Fruit fly (Drosophila melanogaster) whole organism, embryonic: ENCODE results near the gene CG5969.

Source experiments
- ATbp ChIP-seq: fragments of 200-800 bp; sonication (Bioruptor generic); optimal IDR thresholded peaks from 2 replicates; lab custom pipeline; 2017; ENCODE audit warnings: missing biosample characterization, mild to moderate bottlenecking, missing genetic modification characterization, missing genetic modification reagents
- Abd-B ChIP-seq: fragments of 200-800 bp; sonication (Bioruptor generic); optimal IDR thresholded peaks from 2 replicates; lab custom pipeline; 2018; ENCODE audit warnings: missing biosample characterization, mild to moderate bottlenecking, missing genetic modification characterization, moderate library complexity
- B-H2 ChIP-seq: fragments of 200-800 bp; sonication (Bioruptor generic); optimal IDR thresholded peaks from 2 replicates; lab custom pipeline; 2018; ENCODE audit warnings: missing biosample characterization, mild to moderate bottlenecking, missing genetic modification characterization
- BtbVII ChIP-seq: fragments of 200-800 bp; sonication (Bioruptor generic); optimal IDR thresholded peaks from 3 replicates; lab custom pipeline; 2017; ENCODE audit warnings: missing biosample characterization, mild to moderate bottlenecking, missing genetic modification characterization
- CG10267 ChIP-seq: fragments of 200-800 bp; sonication (Bioruptor generic); optimal IDR thresholded peaks from 2 replicates; lab custom pipeline; 2018; ENCODE audit warnings: missing biosample characterization, mild to moderate bottlenecking, missing genetic modification characterization, moderate library complexity
- CG12659 ChIP-seq: fragments of 200-800 bp; sonication (Bioruptor generic); optimal IDR thresholded peaks from 3 replicates; lab custom pipeline; 2017; ENCODE audit warnings: mild to moderate bottlenecking, missing biosample characterization, missing genetic modification reagents, missing genetic modification characterization
- CG13296 ChIP-seq: fragments of 200-800 bp; sonication (Bioruptor generic); optimal IDR thresholded peaks from 3 replicates; lab custom pipeline; 2018; ENCODE audit warnings: missing biosample characterization, mild to moderate bottlenecking, missing genetic modification characterization
- CG14710 ChIP-seq: fragments of 200-800 bp; sonication (Bioruptor generic); optimal IDR thresholded peaks from 3 replicates; lab custom pipeline; 2019; ENCODE audit warnings: missing biosample characterization, mild to moderate bottlenecking, missing genetic modification characterization, moderate library complexity
- CG15514 ChIP-seq: fragments of 200-800 bp; sonication (Bioruptor generic); optimal IDR thresholded peaks from 3 replicates; lab custom pipeline; 2017; ENCODE audit warnings: missing biosample characterization, missing genetic modification characterization, mild to moderate bottlenecking, moderate library complexity, missing genetic modification reagents
- CG1603 ChIP-seq: fragments of 200-800 bp; sonication (Bioruptor generic); optimal IDR thresholded peaks from 2 replicates; lab custom pipeline; 2019; ENCODE audit warnings: missing biosample characterization, mild to moderate bottlenecking, missing genetic modification characterization, moderate library complexity
- CG17568 ChIP-seq: fragments of 200-800 bp; sonication (Bioruptor generic); optimal IDR thresholded peaks from 2 replicates; lab custom pipeline; 2018; ENCODE audit warnings: missing biosample characterization, mild to moderate bottlenecking, missing genetic modification characterization, moderate library complexity
- CG2120 ChIP-seq: fragments of 200-800 bp; sonication (Bioruptor generic); optimal IDR thresholded peaks from 3 replicates; lab custom pipeline; 2016; ENCODE audit warnings: missing biosample characterization, missing genetic modification characterization
- CG30020 ChIP-seq: fragments of 200-800 bp; optimal IDR thresholded peaks from 2 replicates; lab custom pipeline; 2019; ENCODE audit warnings: missing biosample characterization, mild to moderate bottlenecking, missing genetic modification characterization, moderate library complexity
- CG34422 ChIP-seq: fragments of 200-800 bp; sonication (Bioruptor generic); IDR thresholded peaks from 3 replicates; pipeline ENCODE4 v1.3.6; 2022; ENCODE audit warnings: missing biosample characterization, missing genetic modification characterization
- CG3847 ChIP-seq: fragments of 200-800 bp; sonication (Bioruptor generic); IDR thresholded peaks from 2 replicates; pipeline ENCODE4 v1.3.6; 2022; ENCODE audit warnings: missing biosample characterization, missing genetic modification characterization
- CG4617 ChIP-seq: fragments of 200-800 bp; sonication (Bioruptor generic); optimal IDR thresholded peaks from 3 replicates; lab custom pipeline; 2016; ENCODE audit warnings: missing biosample characterization, missing genetic modification characterization, borderline replicate concordance
- CG8281 ChIP-seq: fragments of 200-800 bp; sonication (Bioruptor generic); optimal IDR thresholded peaks from 2 replicates; lab custom pipeline; 2018; ENCODE audit warnings: missing biosample characterization, mild to moderate bottlenecking, missing genetic modification characterization, moderate library complexity
- CG8290 ChIP-seq, 3 experiments: fragments of 200-800 bp; sonication (Bioruptor generic); optimal IDR thresholded peaks; 2 replicates each; lab custom pipeline; 2016 to 2019; ENCODE audit warnings: missing biosample characterization in 3 of 3, missing genetic modification characterization in 3 of 3, mild to moderate bottlenecking in 2 of 3, moderate library complexity in 1 of 3
- CG8924 ChIP-seq: fragments of 200-800 bp; optimal IDR thresholded peaks from 3 replicates; lab custom pipeline; 2019; ENCODE audit warnings: missing biosample characterization, mild to moderate bottlenecking, missing genetic modification characterization, moderate library complexity
- CoRest ChIP-seq: fragments of 200-800 bp; sonication (Bioruptor generic); optimal IDR thresholded peaks from 3 replicates; lab custom pipeline; 2018; ENCODE audit warnings: missing biosample characterization, mild to moderate bottlenecking, missing genetic modification characterization, moderate library complexity
- Dp ChIP-seq: fragments of 200-800 bp; sonication (Bioruptor generic); optimal IDR thresholded peaks from 2 replicates; lab custom pipeline; 2018; ENCODE audit warnings: missing biosample characterization, mild to moderate bottlenecking, missing genetic modification characterization, moderate library complexity
- Hmr ChIP-seq: fragments of 200-800 bp; sonication (Bioruptor generic); optimal IDR thresholded peaks from 3 replicates; lab custom pipeline; 2017; ENCODE audit warnings: mild to moderate bottlenecking, missing biosample characterization, missing genetic modification reagents, missing genetic modification characterization
- MESR4 ChIP-seq: fragments of 200-800 bp; sonication (Bioruptor generic); optimal IDR thresholded peaks from 2 replicates; lab custom pipeline; 2018; ENCODE audit warnings: missing biosample characterization, mild to moderate bottlenecking, missing genetic modification characterization, moderate library complexity
- Med ChIP-seq: fragments of 200-800 bp; sonication (Bioruptor generic); peaks from one replicate; lab custom pipeline; 2016; ENCODE audit warnings: missing biosample characterization, missing genetic modification characterization, mild to moderate bottlenecking, inconsistent platforms, moderate library complexity
- Scr ChIP-seq: fragments of 200-800 bp; sonication (Bioruptor generic); IDR thresholded peaks from 2 replicates; pipeline ENCODE4 v1.3.6; 2022; ENCODE audit warnings: missing biosample characterization, missing genetic modification characterization; ENCODE audit not compliant: partially characterized antibody
- Sry-δ ChIP-seq: fragments of 200-800 bp; sonication (Bioruptor generic); optimal IDR thresholded peaks from 2 replicates; lab custom pipeline; 2016; ENCODE audit warnings: missing biosample characterization, missing genetic modification characterization
- amos ChIP-seq: fragments of 200-800 bp; sonication (Bioruptor generic); IDR thresholded peaks from 2 replicates; pipeline ENCODE4 v1.3.6; 2022; ENCODE audit warnings: missing biosample characterization, missing genetic modification characterization; ENCODE audit not compliant: partially characterized antibody
- bbx ChIP-seq: fragments of 200-800 bp; sonication (Bioruptor generic); IDR thresholded peaks from 2 replicates; pipeline ENCODE4 v1.3.6; 2022; ENCODE audit warnings: missing biosample characterization, missing genetic modification characterization; ENCODE audit not compliant: partially characterized antibody
- btn ChIP-seq: fragments of 200-800 bp; sonication (Bioruptor generic); optimal IDR thresholded peaks from 2 replicates; lab custom pipeline; 2016; ENCODE audit warnings: missing biosample characterization, missing genetic modification characterization
- crp ChIP-seq, 2 experiments: fragments of 200-800 bp; sonication (Bioruptor generic); optimal IDR thresholded peaks; 2 replicates in 1 of 2; 3 replicates in 1 of 2; lab custom pipeline; 2017; ENCODE audit warnings: missing biosample characterization in 2 of 2, missing genetic modification characterization in 2 of 2, mild to moderate bottlenecking in 1 of 2, moderate library complexity in 1 of 2
- danr ChIP-seq: fragments of 200-800 bp; sonication (Bioruptor generic); IDR thresholded peaks from 2 replicates; pipeline ENCODE4 v1.3.6; 2022; ENCODE audit warnings: missing biosample characterization, missing genetic modification characterization
- en ChIP-seq: fragments of 200-800 bp; sonication (Bioruptor generic); optimal IDR thresholded peaks from 2 replicates; lab custom pipeline; 2016; ENCODE audit warnings: missing biosample characterization, missing genetic modification characterization
- fd3F ChIP-seq: fragments of 200-800 bp; sonication (Bioruptor generic); optimal IDR thresholded peaks from 2 replicates; lab custom pipeline; 2018; ENCODE audit warnings: missing biosample characterization, mild to moderate bottlenecking, missing genetic modification characterization, moderate library complexity
- gfzf ChIP-seq: fragments of 200-800 bp; sonication (Bioruptor generic); optimal IDR thresholded peaks from 2 replicates; lab custom pipeline; 2016; ENCODE audit warnings: missing biosample characterization, mild to moderate bottlenecking, missing genetic modification characterization, moderate library complexity
- gsb ChIP-seq: fragments of 200-800 bp; sonication (Bioruptor generic); IDR thresholded peaks from 2 replicates; pipeline ENCODE4 v1.3.6; 2022; ENCODE audit warnings: missing biosample characterization, missing genetic modification characterization
- nom ChIP-seq: fragments of 200-800 bp; sonication (Bioruptor generic); optimal IDR thresholded peaks from 2 replicates; lab custom pipeline; 2017; ENCODE audit warnings: missing biosample characterization, missing genetic modification characterization, mild to moderate bottlenecking, moderate library complexity, missing genetic modification reagents
- pzg ChIP-seq: fragments of 200-800 bp; sonication (Bioruptor generic); optimal IDR thresholded peaks from 3 replicates; lab custom pipeline; 2018; ENCODE audit warnings: missing biosample characterization, mild to moderate bottlenecking, missing genetic modification characterization, moderate library complexity
- stwl ChIP-seq: fragments of 200-800 bp; sonication (Bioruptor generic); optimal IDR thresholded peaks from 3 replicates; lab custom pipeline; 2018; ENCODE audit warnings: missing biosample characterization, mild to moderate bottlenecking, missing genetic modification characterization, moderate library complexity

The CG5969 gene

dm6 chr3L:20494780-20495591, 21.4 kb downstream of the CG5969 start, which contains the start of gene ZnT77C (continued):
- TF ChIP-seq Abd-B (GFP tag; lab: Kevin White, UChicago) (peak; percentile 2), CG8290 (GFP tag; optimal IDR thresholded peaks at IDR 0.05; lab: Kevin White, UChicago) (no peak), CG8290 (tag; optimal IDR thresholded peaks at IDR 0.05; lab: Kevin White, UChicago) (peak in 1 of 2 experiments; percentile 47), CG3847 (GFP tag; lab: Robert Waterston, UW) (peak; percentile 39; the same call in 1 of the 2 replicates), MESR4 (GFP tag; lab: Kevin White, UChicago) (peak; percentile 79), B-H2 (peak; percentile 25), CG14710 (tag; lab: Kevin White, UChicago) (peak; percentile 13), amos (GFP tag; lab: Robert Waterston, UW) (peak; percentile 25; the same call in 1 of the 2 replicates), pzg (GFP tag; lab: Kevin White, UChicago) (peak; percentile 80), CG4617 (GFP tag; lab: Kevin White, UChicago) (peak; percentile 68), CG15514 (GFP tag; lab: Kevin White, UChicago) (peak; percentile 3), gsb (GFP tag; lab: Robert Waterston, UW) (no peak), CG8281 (tag; lab: Kevin White, UChicago) (peak; percentile 90), Sry-δ (GFP tag; lab: Kevin White, UChicago) (peak; percentile 5), nom (GFP tag; lab: Kevin White, UChicago) (no peak), gfzf (GFP tag; lab: Kevin White, UChicago) (peak; percentile 84), Dp (GFP tag; lab: Kevin White, UChicago) (peak; percentile 54), CG17568 (no peak), CoRest (tag; lab: Kevin White, UChicago) (peak; percentile 48), CG13296 (GFP tag; lab: Kevin White, UChicago) (peak; percentile 77), CG2120 (GFP tag; lab: Kevin White, UChicago) (peak; percentile 32), Med (peak; percentile 32), Scr (GFP tag; lab: Robert Waterston, UW) (peak; percentile 35; the same call in 1 of the 2 replicates), BtbVII (GFP tag; lab: Kevin White, UChicago) (no peak), CG12659 (GFP tag; lab: Kevin White, UChicago) (peak; percentile 22), btn (GFP tag; lab: Kevin White, UChicago) (no peak), bbx (0 out of 2 replicates have a peak, but pooled peaks have one; percentile 6), Hmr (GFP tag; lab: Kevin White, UChicago) (peak; percentile 15), CG10267 (tag; lab: Kevin White, UChicago) (peak; percentile 33), danr (no peak), en (GFP tag; lab: Kevin White, UChicago) (no peak), ATbp (GFP tag; lab: Kevin White, UChicago) (no peak), CG1603 (tag; lab: Kevin White, UChicago) (peak; percentile 58), CG8924 (tag; lab: Kevin White, UChicago) (no peak), crp (GFP tag; optimal IDR thresholded peaks at IDR 0.05; lab: Kevin White, UChicago) (no peak), stwl (peak; percentile 77), fd3F (GFP tag; lab: Kevin White, UChicago) (peak; percentile 24), CG34422 (GFP tag; lab: Robert Waterston, UW) (0 out of 3 replicates have a peak, but pooled peaks have one; percentile 14), CG30020 (tag; lab: Kevin White, UChicago) (peak; percentile 4)
- TF ChIP-seq, all 482 proteins: peak for 57
